Worm (Caenorhabditis elegans) whole organism, young adult: ENCODE measurements around the gene F54E12.2.

ENCODE experiments used
- C06A6.2 ChIP-seq: fragments of 200-800 bp; sonication (Bioruptor generic); conservative IDR thresholded peaks from 2 replicates; pipeline ENCODE4 v1.3.6; 2022; ENCODE audit warnings: missing genetic modification characterization, missing compliant biosample characterization
- D2030.7 ChIP-seq: fragments of 200-800 bp; sonication (Bioruptor generic); IDR thresholded peaks from 2 replicates; pipeline ENCODE4 v1.3.6; 2022; ENCODE audit warnings: missing genetic modification reagents, missing genetic modification characterization, missing compliant biosample characterization
- F22D6.2 ChIP-seq: sonication (generic microtip); optimal IDR thresholded peaks from 2 replicates; lab custom pipeline; 2016; ENCODE audit warnings: mild to moderate bottlenecking, missing genetic modification characterization, missing compliant biosample characterization
- F33H1.4 ChIP-seq: fragments of 200-800 bp; sonication (Bioruptor generic); IDR thresholded peaks from 2 replicates; pipeline ENCODE4 v1.3.6; 2022; ENCODE audit warnings: missing genetic modification reagents, missing genetic modification characterization, missing compliant biosample characterization
- F57A8.1 ChIP-seq: fragments of 200-800 bp; sonication (Bioruptor generic); optimal IDR thresholded peaks from 2 replicates; lab custom pipeline; 2018; ENCODE audit warnings: mild to moderate bottlenecking, missing genetic modification characterization, moderate library complexity, missing compliant biosample characterization
- Y67H2A.10 ChIP-seq: fragments of 200-800 bp; sonication (Bioruptor generic); conservative IDR thresholded peaks from 2 replicates; pipeline ENCODE4 v1.3.6; 2022; ENCODE audit warnings: missing genetic modification reagents, missing genetic modification characterization, missing compliant biosample characterization
- dpl-1 ChIP-seq: fragments of 150-350 bp; optimal IDR thresholded peaks from 2 replicates; lab custom pipeline; 2014; ENCODE audit warnings: missing biosample characterization, missing genetic modification reagents, missing genetic modification characterization
- hlh-12 ChIP-seq: sonication (generic microtip); optimal IDR thresholded peaks from 2 replicates; lab custom pipeline; 2016; ENCODE audit warnings: missing genetic modification characterization, missing compliant biosample characterization
- hrde-1 ChIP-seq: sonication (generic microtip); optimal IDR thresholded peaks from 2 replicates; lab custom pipeline; 2016; ENCODE audit warnings: missing genetic modification characterization, mild to moderate bottlenecking, missing compliant biosample characterization, moderate library complexity, missing genotype, missing genetic modification reagents, borderline replicate concordance
- mes-4 ChIP-seq: sonication (generic microtip); optimal IDR thresholded peaks from 2 replicates; lab custom pipeline; 2016; ENCODE audit warnings: missing genotype, missing genetic modification characterization, missing compliant biosample characterization
- sdz-38 ChIP-seq: sonication (generic microtip); optimal IDR thresholded peaks from 2 replicates; lab custom pipeline; 2016; ENCODE audit warnings: missing genotype, missing genetic modification characterization, missing compliant biosample characterization
- snpc-4 ChIP-seq, 5 experiments: fragments of 150-350 bp in 1 of 5; sonication (generic microtip) in 4 of 5; optimal IDR thresholded peaks; 2 replicates each; lab custom pipeline; 2014 to 2018; ENCODE audit warnings: missing genetic modification characterization in 5 of 5, missing biosample characterization in 3 of 5, antibody characterized with exemption in 2 of 5, mild to moderate bottlenecking in 2 of 5, missing compliant biosample characterization in 2 of 5, missing genotype in 2 of 5, moderate library complexity in 2 of 5, missing genetic modification reagents in 1 of 5
- zim-3 ChIP-seq: sonication (generic microtip); optimal IDR thresholded peaks from 2 replicates; lab custom pipeline; 2017; ENCODE audit warnings: mild to moderate bottlenecking, missing genetic modification characterization, moderate library complexity, missing compliant biosample characterization

DNA sequence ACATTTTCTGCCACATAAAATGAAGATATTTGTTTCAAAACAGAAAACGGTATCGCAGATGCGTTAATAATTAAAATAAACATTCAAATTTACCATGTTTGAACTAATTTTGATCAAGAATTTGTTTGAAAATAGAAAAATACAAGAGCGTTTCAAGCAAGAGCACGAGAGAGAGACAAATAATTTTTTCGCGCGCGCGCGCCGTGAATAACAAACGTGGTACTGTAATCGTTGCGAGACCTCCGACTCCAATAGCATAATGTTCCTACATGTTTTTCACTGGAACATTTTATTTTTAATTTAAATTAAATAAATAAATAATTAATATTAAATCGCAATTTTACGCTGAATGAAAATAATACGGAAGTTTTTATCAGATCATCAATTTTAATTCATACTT is at the start of gene F54E12.2:
- TF ChIP-seq sdz-38 (tag; lab: Kevin White, UChicago) (no peak), Y67H2A.10 (GFP tag; lab: Robert Waterston, UW) (peak; percentile 35; the same call in 1 of the 2 replicates), hlh-12 (no peak), F22D6.2 (tag; lab: Kevin White, UChicago) (no peak), mes-4 (no peak), hrde-1 (no peak), C06A6.2 (no peak), F57A8.1 (no peak), dpl-1 (GFP tag; lab: Kevin White, UChicago) (peak; percentile 94), snpc-4 (GFP tag; optimal IDR thresholded peaks at IDR 0.05; lab: Kevin White, UChicago) (no peak), snpc-4 (tag; optimal IDR thresholded peaks at IDR 0.05; lab: Kevin White, UChicago) (peak in 2 of 4 experiments; percentile 18 to 31), zim-3 (tag; lab: Kevin White, UChicago) (no peak), D2030.7 (GFP tag; lab: Robert Waterston, UW) (peak; percentile 98), F33H1.4 (GFP tag; lab: Robert Waterston, UW) (peak; percentile 99)
